Worm (Caenorhabditis elegans): ENCODE measurements around the gene exc-12.

exc-12 gene

ce11 chrIII:13524021-13524420 is 46.2 kb downstream of the exc-12 start, which contains the start of gene pod-1:
Gene pod-1 (minus strand): TSS chrIII:13524121.
- TF ChIP-seq spr-3 (GFP tag; optimal IDR thresholded peaks at IDR 0.05), result no peak
- TF ChIP-seq egl-43 (GFP tag; IDR thresholded peaks at IDR 0.05), result no peak
- no peak for TF ChIP-seq nhr-237 (tag; optimal IDR thresholded peaks at IDR 0.05)
- TF ChIP-seq R02D3.7 (tag; optimal IDR thresholded peaks at IDR 0.05), result no peak
- TF ChIP-seq egl-27 (tag; optimal IDR thresholded peaks at IDR 0.05), result no peak
- no peak for TF ChIP-seq nhr-48 (tag; optimal IDR thresholded peaks at IDR 0.05)
- TF ChIP-seq nhr-28 (tag; optimal IDR thresholded peaks at IDR 0.05), result no peak
- no peak for TF ChIP-seq fkh-10 (GFP tag; optimal IDR thresholded peaks at IDR 0.05)
- no peak for TF ChIP-seq nhr-41 (GFP tag; IDR thresholded peaks at IDR 0.05)
- TF ChIP-seq ZK337.2 (GFP tag; IDR thresholded peaks at IDR 0.05), result no peak

- TF ChIP-seq set-16 (GFP tag; IDR thresholded peaks at IDR 0.05) (peak; percentile 80), mxl-3 (GFP tag; optimal IDR thresholded peaks at IDR 0.05) (no peak)
Observed at ce11 chrIII:13518437-13518836, 51.8 kb downstream of the exc-12 start.
